Worm (Caenorhabditis elegans): ENCODE results near the gene C34D1.4.

DNA sequence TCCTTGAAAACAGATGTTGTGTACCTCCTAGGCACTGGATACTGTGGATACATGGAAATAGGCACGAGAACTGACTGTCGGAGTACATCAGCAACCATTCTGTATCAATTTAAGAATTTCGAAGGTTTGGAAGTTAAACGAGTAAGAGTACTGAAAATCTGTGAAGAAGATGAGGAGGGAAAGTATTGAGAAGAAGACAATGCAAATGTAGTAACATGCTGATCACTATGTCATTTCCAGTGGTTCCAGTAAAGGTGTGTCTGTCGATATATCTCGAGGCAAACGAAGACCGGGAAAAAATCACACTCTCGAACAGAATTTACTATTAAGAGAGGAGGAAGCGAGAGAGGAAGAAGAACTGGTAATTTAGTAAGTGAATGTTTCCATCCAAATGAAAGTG, 22.6 kb downstream of the C34D1.4 start, which contains the start of gene dmd-10:
- TF ChIP-seq nhr-237 (tag; optimal IDR thresholded peaks at IDR 0.05), result no peak
- TF ChIP-seq ceh-28 (tag; optimal IDR thresholded peaks at IDR 0.05), result no peak
- TF ChIP-seq skn-1 (tag; optimal IDR thresholded peaks at IDR 0.05), result no peak
- TF ChIP-seq unc-62 (GFP tag; optimal IDR thresholded peaks at IDR 0.05), result no peak
- no peak for TF ChIP-seq ztf-11 (tag; optimal IDR thresholded peaks at IDR 0.05)
- no peak for TF ChIP-seq unc-39 (tag; optimal IDR thresholded peaks at IDR 0.05)
- TF ChIP-seq aly-2 (tag; optimal IDR thresholded peaks at IDR 0.05), result no peak
- no peak for TF ChIP-seq nhr-11 (tag; optimal IDR thresholded peaks at IDR 0.05)
- no peak for TF ChIP-seq daf-12 (tag; optimal IDR thresholded peaks at IDR 0.05)
- TF ChIP-seq egl-27 (tag; optimal IDR thresholded peaks at IDR 0.05), result no peak
- TF ChIP-seq fkh-10 (GFP tag; optimal IDR thresholded peaks at IDR 0.05), result no peak

All from whole organism, L3 larva.